Fruit fly (Drosophila melanogaster) whole organism, prepupa: ENCODE measurements around the gene dpr17.
A peak's percentile ranks its signal among the peaks of the same experiment; 100 is the strongest.

ENCODE experiments used
- CG10631 ChIP-seq: fragments of 200-800 bp; sonication (Bioruptor generic); optimal IDR thresholded peaks from 2 replicates; lab custom pipeline; 2016; ENCODE audit warnings: missing biosample characterization, missing genetic modification characterization
- CG11294 ChIP-seq: fragments of 200-800 bp; sonication (Bioruptor generic); IDR thresholded peaks from 2 replicates; pipeline ENCODE4 v1.3.6; 2022; ENCODE audit warnings: missing biosample characterization, missing genetic modification characterization
- CG3032 ChIP-seq: fragments of 200-800 bp; optimal IDR thresholded peaks from 2 replicates; lab custom pipeline; 2019; ENCODE audit warnings: missing biosample characterization, mild to moderate bottlenecking, missing genetic modification characterization, moderate library complexity
- CG32006 ChIP-seq: fragments of 200-800 bp; sonication (Bioruptor generic); optimal IDR thresholded peaks from 3 replicates; lab custom pipeline; 2017; ENCODE audit warnings: missing biosample characterization, mild to moderate bottlenecking, missing genetic modification characterization
- CG6163 ChIP-seq: fragments of 200-800 bp; sonication (Bioruptor generic); IDR thresholded peaks from 3 replicates; pipeline ENCODE4 v1.3.6; 2022; ENCODE audit warnings: missing biosample characterization, missing genetic modification characterization
- CG6792 ChIP-seq: fragments of 200-800 bp; sonication (Bioruptor generic); optimal IDR thresholded peaks from 3 replicates; lab custom pipeline; 2016; ENCODE audit warnings: missing biosample characterization, missing genetic modification characterization
- CG6808 ChIP-seq: fragments of 200-800 bp; sonication (Bioruptor generic); optimal IDR thresholded peaks from 3 replicates; lab custom pipeline; 2017; ENCODE audit warnings: missing biosample characterization, missing genetic modification characterization, mild to moderate bottlenecking, moderate library complexity, missing genetic modification reagents
- Eip93F ChIP-seq: fragments of 200-800 bp; sonication (Bioruptor generic); optimal IDR thresholded peaks from 2 replicates; lab custom pipeline; 2016; ENCODE audit warnings: missing biosample characterization, mild to moderate bottlenecking, missing genetic modification characterization
- Gug ChIP-seq: fragments of 200-800 bp; sonication (Bioruptor generic); IDR thresholded peaks from 2 replicates; pipeline ENCODE4 v1.3.6; 2022; ENCODE audit warnings: missing biosample characterization, missing genetic modification characterization
- Sox14 ChIP-seq: fragments of 200-800 bp; sonication (Bioruptor generic); optimal IDR thresholded peaks from 3 replicates; lab custom pipeline; 2016; ENCODE audit warnings: missing biosample characterization, missing genetic modification characterization
- eg ChIP-seq: fragments of 200-800 bp; sonication (Bioruptor generic); IDR thresholded peaks from 3 replicates; pipeline ENCODE4 v1.3.6; 2022; ENCODE audit warnings: missing biosample characterization, missing genetic modification characterization
- net ChIP-seq: fragments of 200-800 bp; sonication (Bioruptor generic); optimal IDR thresholded peaks from 3 replicates; lab custom pipeline; 2016; ENCODE audit warnings: missing biosample characterization, missing genetic modification characterization
- salr ChIP-seq, 2 experiments: fragments of 200-800 bp; sonication (Bioruptor generic); optimal IDR thresholded peaks; 3 replicates each; lab custom pipeline; 2016 to 2018; ENCODE audit warnings: missing biosample characterization in 2 of 2, missing genetic modification characterization in 2 of 2, mild to moderate bottlenecking in 1 of 2

- TF ChIP-seq CG6792 (peak; percentile 77), CG32006 (GFP tag; lab: Kevin White, UChicago) (peak; percentile 50), CG6163 (peak; percentile 94), Sox14 (GFP tag; lab: Kevin White, UChicago) (peak; percentile 57), CG10631 (GFP tag; lab: Kevin White, UChicago) (peak; percentile 81), eg (GFP tag; lab: Robert Waterston, UW) (peak; percentile 84), CG11294 (GFP tag; lab: Robert Waterston, UW) (peak; percentile 12; the same call in 1 of the 2 replicates), CG3032 (tag; lab: Kevin White, UChicago) (peak; percentile 70), net (GFP tag; lab: Kevin White, UChicago) (peak; percentile 70), CG6808 (GFP tag; lab: Kevin White, UChicago) (peak; percentile 35), Gug (GFP tag; lab: Robert Waterston, UW) (peak; percentile 70), Eip93F (GFP tag; lab: Kevin White, UChicago) (no peak), salr (GFP tag; optimal IDR thresholded peaks at IDR 0.05; lab: Kevin White, UChicago) (peak; percentile 43 to 84)
Measured at dm6 chr3R:12121161-12121560, 26.5 kb downstream of the dpr17 start.
